Worm (Caenorhabditis elegans) whole organism, L2 larva: Measurements from ENCODE around the gene hsp-4.
A peak's percentile ranks its signal among the peaks of the same experiment; 100 is the strongest.

Experiments used
- C34F6.9 ChIP-seq: fragments of 150-350 bp; optimal IDR thresholded peaks from 2 replicates; lab custom pipeline; 2014; ENCODE audit warnings: missing biosample characterization, missing genetic modification characterization
- R02D3.7 ChIP-seq: fragments of 150-350 bp; optimal IDR thresholded peaks from 2 replicates; lab custom pipeline; 2014; ENCODE audit warnings: missing biosample characterization, missing genetic modification characterization
- Y55F3AM.14 ChIP-seq: fragments of 200-800 bp; sonication (Bioruptor generic); optimal IDR thresholded peaks from 2 replicates; lab custom pipeline; 2018; ENCODE audit warnings: mild to moderate bottlenecking, missing genetic modification characterization, missing compliant biosample characterization
- ZK546.5 ChIP-seq: sonication (generic microtip); optimal IDR thresholded peaks from 2 replicates; lab custom pipeline; 2017; ENCODE audit warnings: missing biosample characterization, missing genetic modification characterization
- alr-1 ChIP-seq: fragments of 150-350 bp; optimal IDR thresholded peaks from 2 replicates; lab custom pipeline; 2014; ENCODE audit warnings: missing biosample characterization, missing genetic modification characterization
- aly-2 ChIP-seq: fragments of 150-350 bp; optimal IDR thresholded peaks from 2 replicates; lab custom pipeline; 2014; ENCODE audit warnings: missing biosample characterization, missing genetic modification characterization
- ama-1 ChIP-seq: fragments of 150-350 bp; optimal IDR thresholded peaks from 2 replicates; lab custom pipeline; 2018; ENCODE audit warnings: inconsistent platforms
- blmp-1 ChIP-seq: sonication (generic microtip); optimal IDR thresholded peaks from 2 replicates; lab custom pipeline; 2017; ENCODE audit warnings: missing genetic modification characterization, mild to moderate bottlenecking, missing compliant biosample characterization, antibody characterized with exemption, moderate library complexity; ENCODE audit not compliant: insufficient read depth
- ceh-16 ChIP-seq: fragments of 150-350 bp; optimal IDR thresholded peaks from 2 replicates; lab custom pipeline; 2014; ENCODE audit warnings: missing biosample characterization, missing genetic modification characterization
- ceh-82 ChIP-seq: fragments of 150-350 bp; optimal IDR thresholded peaks from 2 replicates; lab custom pipeline; 2014; ENCODE audit warnings: missing biosample characterization, missing genetic modification characterization
- crh-2 ChIP-seq: sonication (generic microtip); optimal IDR thresholded peaks from 2 replicates; lab custom pipeline; 2017; ENCODE audit warnings: missing biosample characterization, missing genetic modification characterization
- dmd-4 ChIP-seq: sonication (generic microtip); optimal IDR thresholded peaks from 2 replicates; lab custom pipeline; 2017; ENCODE audit warnings: missing biosample characterization, missing genetic modification characterization
- egl-27 ChIP-seq: sonication (generic microtip); optimal IDR thresholded peaks from 3 replicates; lab custom pipeline; 2017; ENCODE audit warnings: missing biosample characterization, missing genetic modification reagents, missing genetic modification characterization
- fos-1 ChIP-seq: fragments of 150-350 bp; optimal IDR thresholded peaks from 2 replicates; lab custom pipeline; 2014; ENCODE audit warnings: missing biosample characterization, missing genetic modification characterization
- gmeb-1 ChIP-seq: fragments of 150-350 bp; optimal IDR thresholded peaks from 2 replicates; lab custom pipeline; 2014; ENCODE audit warnings: missing biosample characterization, missing genetic modification characterization
- lin-13 ChIP-seq: fragments of 150-350 bp; optimal IDR thresholded peaks from 2 replicates; lab custom pipeline; 2014; ENCODE audit warnings: missing biosample characterization, missing genetic modification reagents, missing genetic modification characterization
- lsy-2 ChIP-seq, 2 experiments: fragments of 150-350 bp in 1 of 2; sonication (generic microtip) in 1 of 2; optimal IDR thresholded peaks; 2 replicates each; lab custom pipeline; 2014 to 2017; ENCODE audit warnings: missing biosample characterization in 2 of 2, missing genetic modification characterization in 2 of 2
- mab-5 ChIP-seq: fragments of 150-350 bp; optimal IDR thresholded peaks from 2 replicates; lab custom pipeline; 2014; ENCODE audit warnings: missing biosample characterization, missing genetic modification characterization
- mdl-1 ChIP-seq, 2 experiments: fragments of 150-350 bp in 1 of 2; sonication (generic microtip) in 1 of 2; optimal IDR thresholded peaks; 2 replicates each; lab custom pipeline; 2017; ENCODE audit warnings: missing biosample characterization in 2 of 2, missing genetic modification characterization in 2 of 2
- nhr-129 ChIP-seq: fragments of 150-350 bp; optimal IDR thresholded peaks from 2 replicates; lab custom pipeline; 2014; ENCODE audit warnings: missing biosample characterization, missing genetic modification characterization
- nhr-21 ChIP-seq: fragments of 150-350 bp; optimal IDR thresholded peaks from 2 replicates; lab custom pipeline; 2014; ENCODE audit warnings: missing biosample characterization, missing genetic modification characterization
- nhr-237 ChIP-seq: fragments of 150-350 bp; optimal IDR thresholded peaks from 2 replicates; lab custom pipeline; 2014; ENCODE audit warnings: missing biosample characterization, missing genetic modification characterization
- nhr-25 ChIP-seq: fragments of 150-350 bp; sonication (generic microtip); optimal IDR thresholded peaks from 3 replicates; lab custom pipeline; 2014; ENCODE audit warnings: missing biosample characterization, missing genetic modification characterization
- nhr-77 ChIP-seq: fragments of 150-350 bp; optimal IDR thresholded peaks from 2 replicates; lab custom pipeline; 2014; ENCODE audit warnings: missing biosample characterization, missing genetic modification characterization
- peb-1 ChIP-seq: fragments of 150-350 bp; optimal IDR thresholded peaks from 2 replicates; lab custom pipeline; 2014; ENCODE audit warnings: missing biosample characterization, missing genetic modification characterization
- sem-4 ChIP-seq: fragments of 150-350 bp; optimal IDR thresholded peaks from 2 replicates; lab custom pipeline; 2014; ENCODE audit warnings: missing biosample characterization, missing genetic modification reagents, missing genetic modification characterization
- skn-1 ChIP-seq: sonication (generic microtip); optimal IDR thresholded peaks from 2 replicates; lab custom pipeline; 2017; ENCODE audit warnings: missing biosample characterization, missing genetic modification characterization
- sma-3 ChIP-seq: sonication (generic microtip); optimal IDR thresholded peaks from 2 replicates; lab custom pipeline; 2016; ENCODE audit warnings: missing genetic modification reagents, missing genetic modification characterization, missing compliant biosample characterization
- sma-9 ChIP-seq, 2 experiments: fragments of 150-350 bp in 1 of 2; sonication (generic microtip) in 1 of 2; optimal IDR thresholded peaks; 2 replicates each; lab custom pipeline; 2014 to 2016; ENCODE audit warnings: missing genetic modification characterization in 2 of 2, mild to moderate bottlenecking in 1 of 2, missing biosample characterization in 1 of 2, missing compliant biosample characterization in 1 of 2, missing genetic modification reagents in 1 of 2, moderate library complexity in 1 of 2
- snpc-4 ChIP-seq: fragments of 150-350 bp; optimal IDR thresholded peaks from 2 replicates; lab custom pipeline; 2014; ENCODE audit warnings: missing biosample characterization, missing genetic modification characterization
- unc-55 ChIP-seq: fragments of 150-350 bp; sonication (generic microtip); optimal IDR thresholded peaks from 3 replicates; lab custom pipeline; 2014; ENCODE audit warnings: missing biosample characterization, missing genetic modification reagents, missing genetic modification characterization
- unc-62 ChIP-seq: fragments of 150-350 bp; optimal IDR thresholded peaks from 2 replicates; lab custom pipeline; 2014; ENCODE audit warnings: missing biosample characterization, missing genetic modification reagents, missing genetic modification characterization
- zag-1 ChIP-seq: fragments of 150-350 bp; optimal IDR thresholded peaks from 2 replicates; lab custom pipeline; 2014; ENCODE audit warnings: missing biosample characterization, missing genetic modification characterization
- ztf-4 ChIP-seq: fragments of 150-350 bp; optimal IDR thresholded peaks from 2 replicates; lab custom pipeline; 2014; ENCODE audit warnings: missing biosample characterization, missing genetic modification characterization

The hsp-4 gene

ce11 chrII:7352507-7352906, at the start of gene hsp-4:
Gene hsp-4 (minus strand): TSS chrII:7352645.
- peak; percentile 1 for TF ChIP-seq unc-55 (GFP tag; lab: Kevin White, UChicago)
- no peak for TF ChIP-seq peb-1
- TF ChIP-seq snpc-4, result no peak
- TF ChIP-seq fos-1, result peak; percentile 51
- TF ChIP-seq ama-1, result peak; percentile 2
- peak; percentile 83 for TF ChIP-seq crh-2

ce11 chrII:7398712-7399111, 46.3 kb upstream of the hsp-4 start, which contains the start of gene C07D10.1:
Gene C07D10.1 (plus strand): TSS chrII:7399012.
- TF ChIP-seq egl-27 (tag; lab: Kevin White, UChicago), result no peak
- no peak for TF ChIP-seq gmeb-1 (tag; lab: Kevin White, UChicago)
- TF ChIP-seq ZK546.5 (tag; lab: Kevin White, UChicago), result no peak
- TF ChIP-seq alr-1 (tag; lab: Kevin White, UChicago), result no peak
- TF ChIP-seq skn-1 (tag; lab: Kevin White, UChicago), result no peak
- TF ChIP-seq sem-4, result no peak
- TF ChIP-seq nhr-237 (tag; lab: Kevin White, UChicago), result no peak
- no peak for TF ChIP-seq dmd-4 (tag; lab: Kevin White, UChicago)
- no peak for TF ChIP-seq crh-2
- TF ChIP-seq unc-62, result no peak
- no peak for TF ChIP-seq mab-5 (tag; lab: Kevin White, UChicago)
- no peak for TF ChIP-seq nhr-25 (tag; lab: Kevin White, UChicago)
- TF ChIP-seq mdl-1 (tag; optimal IDR thresholded peaks at IDR 0.05; lab: Kevin White, UChicago), result no peak
- TF ChIP-seq C34F6.9 (tag; lab: Kevin White, UChicago), result no peak
- TF ChIP-seq nhr-129 (tag; lab: Kevin White, UChicago), result no peak

ce11 chrII:7397273-7397840, 44.9 kb upstream of the hsp-4 start:
- TF ChIP-seq ama-1, result peak; percentile 0
- peak in 1 of 2 experiments; percentile 17 for TF ChIP-seq lsy-2 (tag; optimal IDR thresholded peaks at IDR 0.05; lab: Kevin White, UChicago)
- no peak for TF ChIP-seq ceh-16 (tag; lab: Kevin White, UChicago)
- peak; percentile 33 for TF ChIP-seq sma-3
- TF ChIP-seq sem-4, result peak; percentile 28
- no peak for TF ChIP-seq ztf-4
- peak; percentile 25 for TF ChIP-seq nhr-25 (tag; lab: Kevin White, UChicago)
- peak; percentile 24 for TF ChIP-seq nhr-21 (tag; lab: Kevin White, UChicago)

- TF ChIP-seq fos-1 (no peak), lin-13 (GFP tag; lab: Kevin White, UChicago) (no peak), alr-1 (tag; lab: Kevin White, UChicago) (no peak), blmp-1 (tag; lab: Kevin White, UChicago) (no peak), lsy-2 (tag; optimal IDR thresholded peaks at IDR 0.05; lab: Kevin White, UChicago) (no peak), unc-55 (GFP tag; lab: Kevin White, UChicago) (no peak), nhr-25 (tag; lab: Kevin White, UChicago) (no peak), Y55F3AM.14 (no peak), nhr-129 (tag; lab: Kevin White, UChicago) (no peak), snpc-4 (no peak), ceh-82 (tag; lab: Kevin White, UChicago) (no peak), crh-2 (no peak), mab-5 (tag; lab: Kevin White, UChicago) (no peak), aly-2 (tag; lab: Kevin White, UChicago) (no peak), nhr-77 (no peak), peb-1 (no peak), R02D3.7 (tag; lab: Kevin White, UChicago) (no peak), zag-1 (tag; lab: Kevin White, UChicago) (no peak), gmeb-1 (tag; lab: Kevin White, UChicago) (no peak)
- TF ChIP-seq, all 48 proteins: peak for 0
Observed at ce11 chrII:7396081-7396480, 43.6 kb upstream of the hsp-4 start.

ce11 chrII:7394690-7395054, 42.2 kb upstream of the hsp-4 start, which contains the start of gene bath-44:
Gene bath-44 (plus strand): TSS chrII:7394955.
- TF ChIP-seq sma-9 (GFP tag; optimal IDR thresholded peaks at IDR 0.05; lab: Kevin White, UChicago) (no peak), sma-9 (tag; optimal IDR thresholded peaks at IDR 0.05; lab: Kevin White, UChicago) (no peak), skn-1 (tag; lab: Kevin White, UChicago) (no peak), nhr-77 (no peak), Y55F3AM.14 (no peak)
